Worm (Caenorhabditis elegans) whole organism, young adult: ENCODE results near the gene C27H5.6.

Experiments
- B0261.1 ChIP-seq: sonication (generic microtip); optimal IDR thresholded peaks from 2 replicates; lab custom pipeline; 2016; ENCODE audit warnings: mild to moderate bottlenecking, missing genetic modification characterization, moderate library complexity, missing compliant biosample characterization
- C17E4.6 ChIP-seq: fragments of 200-800 bp; sonication (Bioruptor generic); IDR thresholded peaks from 2 replicates; pipeline ENCODE4 v1.3.6; 2022; ENCODE audit warnings: missing genetic modification reagents, missing genetic modification characterization, missing compliant biosample characterization
- F10E7.11 ChIP-seq: sonication (generic microtip); optimal IDR thresholded peaks from 2 replicates; lab custom pipeline; 2017; ENCODE audit warnings: mild to moderate bottlenecking, missing genetic modification characterization, moderate library complexity, missing compliant biosample characterization
- F22D6.2 ChIP-seq: sonication (generic microtip); optimal IDR thresholded peaks from 2 replicates; lab custom pipeline; 2016; ENCODE audit warnings: mild to moderate bottlenecking, missing genetic modification characterization, missing compliant biosample characterization
- F23B12.7 ChIP-seq: sonication (generic microtip); optimal IDR thresholded peaks from 2 replicates; lab custom pipeline; 2017; ENCODE audit warnings: missing genetic modification characterization, mild to moderate bottlenecking, missing compliant biosample characterization, antibody characterized with exemption, moderate library complexity; ENCODE audit not compliant: insufficient read depth
- F33H1.4 ChIP-seq: fragments of 200-800 bp; sonication (Bioruptor generic); IDR thresholded peaks from 2 replicates; pipeline ENCODE4 v1.3.6; 2022; ENCODE audit warnings: missing genetic modification reagents, missing genetic modification characterization, missing compliant biosample characterization
- F37B4.10 ChIP-seq: fragments of 200-800 bp; sonication (Bioruptor generic); IDR thresholded peaks from 2 replicates; pipeline ENCODE4 v1.3.6; 2022; ENCODE audit warnings: missing genetic modification characterization, missing compliant biosample characterization
- F49E8.2 ChIP-seq: sonication (generic microtip); optimal IDR thresholded peaks from 3 replicates; lab custom pipeline; 2017; ENCODE audit warnings: missing genetic modification characterization, mild to moderate bottlenecking, missing compliant biosample characterization, antibody characterized with exemption, moderate library complexity; ENCODE audit not compliant: insufficient read depth
- F52B5.7 ChIP-seq: sonication (generic microtip); optimal IDR thresholded peaks from 2 replicates; lab custom pipeline; 2016; ENCODE audit warnings: mild to moderate bottlenecking, missing genetic modification characterization, missing compliant biosample characterization
- F57A8.1 ChIP-seq: fragments of 200-800 bp; sonication (Bioruptor generic); optimal IDR thresholded peaks from 2 replicates; lab custom pipeline; 2018; ENCODE audit warnings: mild to moderate bottlenecking, missing genetic modification characterization, moderate library complexity, missing compliant biosample characterization
- F57C9.4 ChIP-seq: sonication (generic microtip); optimal IDR thresholded peaks from 2 replicates; lab custom pipeline; 2017; ENCODE audit warnings: mild to moderate bottlenecking, missing genetic modification characterization, missing compliant biosample characterization
- K12H6.12 ChIP-seq: fragments of 200-800 bp; sonication (Bioruptor generic); optimal IDR thresholded peaks from 2 replicates; lab custom pipeline; 2018; ENCODE audit warnings: mild to moderate bottlenecking, missing genetic modification characterization, missing compliant biosample characterization
- T07F8.4 ChIP-seq: sonication (generic microtip); optimal IDR thresholded peaks from 2 replicates; lab custom pipeline; 2016; ENCODE audit warnings: mild to moderate bottlenecking, missing genetic modification characterization, moderate library complexity, missing compliant biosample characterization
- T26A5.8 ChIP-seq: sonication (generic microtip); optimal IDR thresholded peaks from 2 replicates; lab custom pipeline; 2016; ENCODE audit warnings: missing genetic modification characterization, missing compliant biosample characterization
- Y67H2A.10 ChIP-seq: fragments of 200-800 bp; sonication (Bioruptor generic); conservative IDR thresholded peaks from 2 replicates; pipeline ENCODE4 v1.3.6; 2022; ENCODE audit warnings: missing genetic modification reagents, missing genetic modification characterization, missing compliant biosample characterization
- Y95B8A.8 ChIP-seq: fragments of 200-800 bp; sonication (Bioruptor generic); IDR thresholded peaks from 2 replicates; pipeline ENCODE4 v1.3.6; 2022; ENCODE audit warnings: missing genetic modification reagents, missing genetic modification characterization, missing compliant biosample characterization
- attf-5 ChIP-seq: fragments of 200-800 bp; sonication (Bioruptor generic); optimal IDR thresholded peaks from 2 replicates; lab custom pipeline; 2018; ENCODE audit warnings: mild to moderate bottlenecking, missing genetic modification characterization, missing compliant biosample characterization
- bed-1 ChIP-seq: fragments of 200-800 bp; sonication (Bioruptor generic); IDR thresholded peaks from 2 replicates; pipeline ENCODE4 v1.3.6; 2022; ENCODE audit warnings: missing genetic modification reagents, missing genetic modification characterization, missing compliant biosample characterization
- ccch-3 ChIP-seq: fragments of 200-800 bp; sonication (Bioruptor generic); optimal IDR thresholded peaks from 2 replicates; lab custom pipeline; 2018; ENCODE audit warnings: mild to moderate bottlenecking, missing genetic modification characterization, missing compliant biosample characterization
- ceh-100 ChIP-seq: fragments of 200-800 bp; sonication (Bioruptor generic); IDR thresholded peaks from 2 replicates; pipeline ENCODE4 v1.3.6; 2022; ENCODE audit warnings: missing genetic modification reagents, missing genetic modification characterization, missing compliant biosample characterization
- ets-4 ChIP-seq: fragments of 200-800 bp; sonication (Bioruptor generic); optimal IDR thresholded peaks from 2 replicates; lab custom pipeline; 2018; ENCODE audit warnings: mild to moderate bottlenecking, missing genetic modification characterization, missing compliant biosample characterization
- him-1 ChIP-seq: sonication (generic microtip); optimal IDR thresholded peaks from 2 replicates; lab custom pipeline; 2016; ENCODE audit warnings: missing genotype, missing genetic modification reagents, missing genetic modification characterization, missing compliant biosample characterization
- hlh-26 ChIP-seq: fragments of 200-800 bp; sonication (Bioruptor generic); conservative IDR thresholded peaks from 2 replicates; pipeline ENCODE4 v1.3.6; 2022; ENCODE audit warnings: missing genetic modification reagents, missing genetic modification characterization, missing compliant biosample characterization
- hsf-1 ChIP-seq: fragments of 200-800 bp; sonication (Bioruptor generic); IDR thresholded peaks from 2 replicates; pipeline ENCODE4 v1.3.6; 2022; ENCODE audit warnings: missing genetic modification reagents, missing genetic modification characterization, missing compliant biosample characterization
- let-526 ChIP-seq: fragments of 200-800 bp; sonication (Bioruptor generic); IDR thresholded peaks from 2 replicates; pipeline ENCODE4 v1.3.6; 2022; ENCODE audit warnings: missing genetic modification reagents, missing genetic modification characterization, missing compliant biosample characterization
- lin-26 ChIP-seq: fragments of 200-800 bp; sonication (Bioruptor generic); IDR thresholded peaks from 2 replicates; pipeline ENCODE4 v1.3.6; 2022; ENCODE audit warnings: missing genetic modification reagents, missing genetic modification characterization, missing compliant biosample characterization
- lin-35 ChIP-seq, 3 experiments: fragments of 150-350 bp in 2 of 3; sonication (generic microtip) in 1 of 3; optimal IDR thresholded peaks; 2 replicates each; lab custom pipeline; 2014 to 2018; ENCODE audit warnings: missing biosample characterization in 3 of 3, missing genetic modification characterization in 3 of 3, missing genetic modification reagents in 3 of 3
- lir-1 ChIP-seq: fragments of 200-800 bp; sonication (Bioruptor generic); conservative IDR thresholded peaks from 2 replicates; pipeline ENCODE4 v1.3.6; 2022; ENCODE audit warnings: missing genetic modification reagents, missing genetic modification characterization, missing compliant biosample characterization
- lsl-1 ChIP-seq: fragments of 200-800 bp; sonication (Bioruptor generic); optimal IDR thresholded peaks from 2 replicates; lab custom pipeline; 2018; ENCODE audit warnings: mild to moderate bottlenecking, missing genetic modification characterization, moderate library complexity, missing compliant biosample characterization
- madf-10 ChIP-seq: sonication (generic microtip); optimal IDR thresholded peaks from 2 replicates; lab custom pipeline; 2016; ENCODE audit warnings: mild to moderate bottlenecking, missing genetic modification characterization, missing compliant biosample characterization
- mxl-1 ChIP-seq: sonication (generic microtip); optimal IDR thresholded peaks from 2 replicates; lab custom pipeline; 2016; ENCODE audit warnings: missing genetic modification characterization, missing compliant biosample characterization
- nfya-1 ChIP-seq: sonication (generic microtip); optimal IDR thresholded peaks from 2 replicates; lab custom pipeline; 2017; ENCODE audit warnings: antibody characterized with exemption, missing compliant biosample characterization, missing genetic modification characterization, borderline replicate concordance; ENCODE audit not compliant: insufficient read depth
- nfyb-1 ChIP-seq: fragments of 200-800 bp; sonication (Bioruptor generic); IDR thresholded peaks from 2 replicates; pipeline ENCODE4 v1.3.6; 2022; ENCODE audit warnings: missing genetic modification reagents, missing genetic modification characterization, missing compliant biosample characterization
- nhr-90 ChIP-seq: sonication (generic microtip); optimal IDR thresholded peaks from 2 replicates; lab custom pipeline; 2016; ENCODE audit warnings: missing genotype, mild to moderate bottlenecking, missing genetic modification characterization, missing compliant biosample characterization
- rcor-1 ChIP-seq: fragments of 200-800 bp; sonication (Bioruptor generic); IDR thresholded peaks from 2 replicates; pipeline ENCODE4 v1.3.6; 2022; ENCODE audit warnings: missing genetic modification reagents, missing genetic modification characterization, missing compliant biosample characterization
- sea-2 ChIP-seq: fragments of 200-800 bp; sonication (Bioruptor generic); IDR thresholded peaks from 2 replicates; pipeline ENCODE4 v1.3.6; 2022; ENCODE audit warnings: missing genetic modification characterization, missing compliant biosample characterization
- snpc-4 ChIP-seq, 5 experiments: fragments of 150-350 bp in 1 of 5; sonication (generic microtip) in 4 of 5; optimal IDR thresholded peaks; 2 replicates each; lab custom pipeline; 2014 to 2018; ENCODE audit warnings: missing genetic modification characterization in 5 of 5, missing biosample characterization in 3 of 5, antibody characterized with exemption in 2 of 5, mild to moderate bottlenecking in 2 of 5, missing compliant biosample characterization in 2 of 5, missing genotype in 2 of 5, moderate library complexity in 2 of 5, missing genetic modification reagents in 1 of 5
- sptf-2 ChIP-seq: fragments of 200-800 bp; sonication (Bioruptor generic); optimal IDR thresholded peaks from 2 replicates; lab custom pipeline; 2018; ENCODE audit warnings: mild to moderate bottlenecking, missing genetic modification characterization, missing compliant biosample characterization
- zfh-2 ChIP-seq: fragments of 200-800 bp; sonication (Bioruptor generic); conservative IDR thresholded peaks from 2 replicates; pipeline ENCODE4 v1.3.6; 2022; ENCODE audit warnings: missing genetic modification reagents, missing genetic modification characterization, missing compliant biosample characterization
- ztf-18 ChIP-seq: sonication (generic microtip); optimal IDR thresholded peaks from 2 replicates; lab custom pipeline; 2016; ENCODE audit warnings: missing genotype, mild to moderate bottlenecking, missing genetic modification characterization, missing compliant biosample characterization
- ztf-28 ChIP-seq: fragments of 200-800 bp; sonication (Bioruptor generic); IDR thresholded peaks from 2 replicates; pipeline ENCODE4 v1.3.6; 2022; ENCODE audit warnings: missing genetic modification reagents, missing genetic modification characterization, missing compliant biosample characterization
- ztf-3 ChIP-seq: fragments of 200-800 bp; sonication (Bioruptor generic); optimal IDR thresholded peaks from 2 replicates; lab custom pipeline; 2018; ENCODE audit warnings: mild to moderate bottlenecking, missing genetic modification characterization, missing compliant biosample characterization

The C27H5.6 gene

ce11 chrII:7207649-7208048, 20.6 kb upstream of the C27H5.6 start:
- TF ChIP-seq Y67H2A.10 (no peak), lin-26 (GFP tag; lab: Robert Waterston, UW) (no peak), F49E8.2 (no peak), T26A5.8 (tag; lab: Kevin White, UChicago) (no peak), hsf-1 (GFP tag; lab: Robert Waterston, UW) (no peak), lir-1 (no peak), C17E4.6 (GFP tag; lab: Robert Waterston, UW) (no peak), lsl-1 (GFP tag; lab: Kevin White, UChicago) (no peak), F57A8.1 (GFP tag; lab: Kevin White, UChicago) (no peak)

- no peak for TF ChIP-seq B0261.1 (tag; lab: Kevin White, UChicago)
- TF ChIP-seq sptf-2 (GFP tag; lab: Kevin White, UChicago) = no peak
- no peak for TF ChIP-seq C17E4.6 (GFP tag; lab: Robert Waterston, UW)
- no peak for TF ChIP-seq Y95B8A.8
- TF ChIP-seq F57C9.4 (tag; lab: Kevin White, UChicago) = no peak
- no peak for TF ChIP-seq T26A5.8 (tag; lab: Kevin White, UChicago)
- TF ChIP-seq mxl-1 (tag; lab: Kevin White, UChicago) = no peak
- no peak for TF ChIP-seq bed-1 (GFP tag; lab: Robert Waterston, UW)
- TF ChIP-seq T07F8.4 (tag; lab: Kevin White, UChicago) = no peak
- no peak for TF ChIP-seq let-526 (GFP tag; lab: Robert Waterston, UW)
- TF ChIP-seq F33H1.4 (GFP tag; lab: Robert Waterston, UW) = no peak
- no peak for TF ChIP-seq nfya-1
- no peak for TF ChIP-seq lir-1
- TF ChIP-seq F52B5.7 (tag; lab: Kevin White, UChicago) = no peak
- TF ChIP-seq ets-4 = no peak
- TF ChIP-seq rcor-1 (GFP tag; lab: Robert Waterston, UW) = no peak
- no peak for TF ChIP-seq F22D6.2 (tag; lab: Kevin White, UChicago)
- no peak for TF ChIP-seq ztf-3 (GFP tag; lab: Kevin White, UChicago)
- no peak for TF ChIP-seq hlh-26
Measured at ce11 chrII:7205388-7205787, 18.4 kb upstream of the C27H5.6 start, which contains the start of gene srd-59. Gene srd-59, plus strand, starts transcription at chrII:7205688.

ce11 chrII:7204951-7205350, 17.9 kb upstream of the C27H5.6 start, which contains the start of gene srd-58:
Gene srd-58, minus strand, starts transcription at chrII:7205051.
- TF ChIP-seq nhr-90 (tag; lab: Kevin White, UChicago) (no peak), snpc-4 (GFP tag; optimal IDR thresholded peaks at IDR 0.05; lab: Kevin White, UChicago) (no peak), snpc-4 (tag; optimal IDR thresholded peaks at IDR 0.05; lab: Kevin White, UChicago) (no peak), sea-2 (GFP tag; lab: Robert Waterston, UW) (no peak), F10E7.11 (tag; lab: Kevin White, UChicago) (no peak), attf-5 (GFP tag; lab: Kevin White, UChicago) (no peak), ztf-18 (tag; lab: Kevin White, UChicago) (no peak), F23B12.7 (no peak), zfh-2 (GFP tag; lab: Robert Waterston, UW) (no peak), lin-35 (GFP tag; optimal IDR thresholded peaks at IDR 0.05; lab: Kevin White, UChicago) (no peak), ccch-3 (GFP tag; lab: Kevin White, UChicago) (no peak), ztf-28 (GFP tag; lab: Robert Waterston, UW) (no peak), him-1 (tag; lab: Kevin White, UChicago) (no peak), ceh-100 (GFP tag; lab: Robert Waterston, UW) (no peak), nfyb-1 (no peak), F37B4.10 (GFP tag; lab: Robert Waterston, UW) (no peak), madf-10 (no peak), K12H6.12 (tag; lab: Kevin White, UChicago) (no peak), let-526 (GFP tag; lab: Robert Waterston, UW) (no peak), Y67H2A.10 (no peak)
